Worm (Caenorhabditis elegans) whole organism, L4/young adult: Measurements from ENCODE around the gene fkb-1.

Source experiments
- W03F9.2 ChIP-seq: fragments of 150-350 bp; optimal IDR thresholded peaks from 2 replicates; lab custom pipeline; 2014; ENCODE audit warnings: missing biosample characterization, missing genetic modification characterization
- dao-5 ChIP-seq: sonication (generic microtip); optimal IDR thresholded peaks from 2 replicates; lab custom pipeline; 2016; ENCODE audit warnings: missing genotype, missing genetic modification characterization, moderate library complexity, missing compliant biosample characterization
- him-1 ChIP-seq: sonication (generic microtip); optimal IDR thresholded peaks from 2 replicates; lab custom pipeline; 2016; ENCODE audit warnings: missing genotype, missing genetic modification reagents, missing genetic modification characterization, missing compliant biosample characterization

The fkb-1 gene

ce11 chrIV:11022303-11022702 lies 14.1 kb upstream of the fkb-1 start, which contains the start of gene alh-3:
Gene alh-3, plus strand, starts transcription at chrIV:11022603.
- TF ChIP-seq W03F9.2 (tag; lab: Kevin White, UChicago) (no peak), dao-5 (no peak), him-1 (tag; lab: Kevin White, UChicago) (no peak)

DNA sequence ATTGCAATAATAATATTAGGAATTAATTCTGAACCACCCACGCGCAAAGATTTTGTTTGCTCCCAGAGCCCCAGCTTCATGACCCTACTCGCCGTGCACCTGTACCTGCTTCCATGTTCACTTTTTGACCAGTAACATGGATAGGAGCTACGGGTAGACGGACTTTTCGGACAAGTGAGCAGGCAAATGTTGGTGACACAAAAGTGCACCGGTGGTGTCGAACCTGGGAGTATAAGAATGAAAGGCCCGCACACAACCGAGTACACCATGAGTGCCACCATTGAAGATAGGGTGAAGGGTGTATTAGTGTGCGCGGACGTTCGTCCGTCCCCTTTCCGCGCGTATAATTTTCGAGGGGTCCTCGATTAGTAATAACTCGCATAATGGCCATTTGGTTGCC lies 10.4 kb upstream of the fkb-1 start:
- TF ChIP-seq him-1 (tag; lab: Kevin White, UChicago): no peak
- no peak for TF ChIP-seq W03F9.2 (tag; lab: Kevin White, UChicago)
- no peak for TF ChIP-seq dao-5

- TF ChIP-seq dao-5: no peak
- TF ChIP-seq him-1 (tag; lab: Kevin White, UChicago): no peak
- no peak for TF ChIP-seq W03F9.2 (tag; lab: Kevin White, UChicago)
Observed at ce11 chrIV:11026648-11027047, 9.7 kb upstream of the fkb-1 start.

- TF ChIP-seq him-1 (tag; lab: Kevin White, UChicago) (peak; percentile 14), dao-5 (peak; percentile 5), W03F9.2 (tag; lab: Kevin White, UChicago) (peak; percentile 68)
Observed at ce11 chrIV:11027560-11027959, 8.8 kb upstream of the fkb-1 start.

- TF ChIP-seq him-1 (tag; lab: Kevin White, UChicago) (no peak), W03F9.2 (tag; lab: Kevin White, UChicago) (no peak), dao-5 (no peak)
Observed at ce11 chrIV:11029412-11029811, 7.0 kb upstream of the fkb-1 start, which contains the start of gene hrg-5. Gene hrg-5, minus strand, starts transcription at chrIV:11029428.

DNA sequence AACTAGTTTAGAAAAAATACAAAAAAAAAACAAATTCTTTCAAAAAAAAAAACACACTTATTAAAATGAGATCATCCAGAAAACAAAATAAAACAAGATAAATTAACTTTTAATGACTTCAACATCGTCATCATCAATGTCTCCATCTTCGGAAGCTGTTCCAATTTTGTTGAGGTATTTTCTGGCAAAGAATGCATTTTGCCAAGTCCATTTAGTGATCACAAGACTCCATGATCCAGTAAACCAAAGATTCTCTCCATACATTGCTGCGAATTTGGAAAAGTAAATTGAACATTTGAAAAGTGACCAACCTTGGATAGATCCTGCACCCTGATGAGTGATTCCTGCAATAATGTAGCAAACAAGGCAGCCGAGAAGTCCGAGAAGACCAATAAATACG lies 6.3 kb upstream of the fkb-1 start:
- TF ChIP-seq W03F9.2 (tag; lab: Kevin White, UChicago): no peak
- TF ChIP-seq him-1 (tag; lab: Kevin White, UChicago): no peak
- no peak for TF ChIP-seq dao-5

ce11 chrIV:11030893-11031292 lies 5.5 kb upstream of the fkb-1 start, which contains the start of gene hrg-4:
Gene hrg-4, minus strand, starts transcription at chrIV:11030993.
- no peak for TF ChIP-seq W03F9.2 (tag; lab: Kevin White, UChicago)
- no peak for TF ChIP-seq him-1 (tag; lab: Kevin White, UChicago)
- no peak for TF ChIP-seq dao-5

DNA sequence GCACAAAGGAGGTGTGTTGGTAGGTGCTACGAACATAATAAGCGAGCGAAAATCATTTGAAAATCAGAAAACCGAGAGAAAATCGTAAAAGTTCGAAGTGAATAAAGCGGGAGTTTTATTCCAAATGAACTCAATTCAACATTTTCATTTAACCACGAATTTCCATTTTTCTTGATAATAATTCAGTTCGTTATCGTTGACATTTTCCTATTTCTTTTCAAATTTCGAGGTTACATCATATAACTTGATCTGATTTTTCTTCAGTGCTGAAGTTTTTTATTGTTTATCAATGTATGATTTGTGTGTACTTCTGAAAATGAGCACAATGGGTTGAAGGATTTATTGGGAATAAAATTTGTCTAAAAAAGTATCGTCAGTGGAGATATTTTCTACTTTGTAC lies 4.7 kb upstream of the fkb-1 start:
- TF ChIP-seq him-1 (tag; lab: Kevin White, UChicago): no peak
- TF ChIP-seq W03F9.2 (tag; lab: Kevin White, UChicago): no peak
- no peak for TF ChIP-seq dao-5

DNA sequence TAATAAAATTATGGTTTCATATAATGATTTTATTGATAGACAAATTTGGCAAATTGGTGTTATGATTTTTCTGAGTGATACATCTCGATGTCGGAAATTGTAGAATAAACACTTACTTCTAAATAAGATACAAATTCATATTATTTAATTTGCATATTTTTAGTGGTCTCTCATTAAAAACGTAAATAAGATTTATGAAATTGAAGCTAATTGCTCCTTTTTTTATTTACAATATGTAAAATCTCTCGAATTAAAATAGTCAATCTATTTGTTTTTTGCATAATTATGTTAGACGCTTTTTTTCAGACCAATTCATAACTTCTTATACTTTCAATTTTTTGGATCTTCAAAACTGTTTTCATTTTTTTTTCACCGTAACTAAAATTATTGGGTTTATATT lies 4.1 kb upstream of the fkb-1 start, which contains the start of gene hrg-6:
hrg-6 (plus strand) TSS at position 301 of the 400 bp plus-strand sequence.
- no peak for TF ChIP-seq W03F9.2 (tag; lab: Kevin White, UChicago)
- TF ChIP-seq dao-5: no peak
- no peak for TF ChIP-seq him-1 (tag; lab: Kevin White, UChicago)

DNA sequence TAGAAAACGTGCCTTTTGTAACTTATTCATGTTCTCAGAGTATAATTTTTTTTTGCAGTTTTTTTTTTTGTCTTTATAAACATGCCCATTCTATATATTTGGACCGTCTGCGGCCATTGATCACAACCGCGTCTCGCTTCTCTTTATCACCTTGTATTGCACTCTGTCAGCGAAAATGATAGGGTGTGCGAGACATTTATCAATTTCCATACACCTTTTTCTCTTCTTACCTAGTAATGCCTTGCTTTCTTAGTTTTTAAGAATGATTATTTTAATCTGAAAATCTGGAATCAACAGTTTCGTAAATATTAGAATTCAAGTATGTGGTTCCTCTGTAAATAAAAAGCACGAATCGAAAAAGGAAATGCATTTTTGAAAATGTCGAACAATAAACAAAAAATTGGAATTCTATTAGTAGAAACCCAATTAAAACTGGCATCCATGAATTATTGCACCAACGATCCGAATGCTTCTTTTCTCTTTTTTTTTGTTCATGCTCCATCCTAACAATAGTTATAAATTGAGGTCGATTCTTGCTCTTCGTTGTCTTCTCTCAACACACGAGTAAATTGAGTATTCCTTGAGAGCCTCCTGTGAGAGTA lies 837 bp downstream of the fkb-1 start:
- TF ChIP-seq dao-5 (no peak), him-1 (tag; lab: Kevin White, UChicago) (no peak), W03F9.2 (tag; lab: Kevin White, UChicago) (no peak)

DNA sequence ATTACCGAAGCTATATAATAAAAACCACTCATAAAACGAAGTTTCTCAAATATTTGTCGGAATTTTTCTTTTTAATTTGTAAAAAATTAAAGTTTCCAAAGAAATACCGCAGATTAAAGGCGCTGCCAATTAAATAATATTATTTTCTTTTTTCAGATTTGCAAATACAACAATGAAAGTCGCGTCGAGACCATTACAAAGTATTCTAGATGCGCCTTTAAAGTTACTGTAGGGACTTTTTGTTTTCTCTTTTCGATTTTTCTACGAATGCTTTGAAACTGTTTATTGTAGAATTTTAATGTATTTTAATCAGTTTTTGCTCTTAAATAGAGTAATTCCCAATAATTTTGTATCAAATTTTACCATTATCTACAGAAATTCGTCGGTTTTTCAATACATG lies 1.8 kb downstream of the fkb-1 start:
- TF ChIP-seq W03F9.2 (tag; lab: Kevin White, UChicago) (no peak), him-1 (tag; lab: Kevin White, UChicago) (no peak), dao-5 (no peak)

ce11 chrIV:11038618-11038664 lies 2.1 kb downstream of the fkb-1 start, which contains the start of gene kdin-1:
Gene kdin-1, plus strand, starts transcription at chrIV:11038655.
- no peak for TF ChIP-seq him-1 (tag; lab: Kevin White, UChicago)
- TF ChIP-seq dao-5: no peak
- TF ChIP-seq W03F9.2 (tag; lab: Kevin White, UChicago): no peak

ce11 chrIV:11038665-11039064 lies 2.3 kb downstream of the fkb-1 start:
- TF ChIP-seq him-1 (tag; lab: Kevin White, UChicago) (no peak), W03F9.2 (tag; lab: Kevin White, UChicago) (no peak), dao-5 (no peak)

DNA sequence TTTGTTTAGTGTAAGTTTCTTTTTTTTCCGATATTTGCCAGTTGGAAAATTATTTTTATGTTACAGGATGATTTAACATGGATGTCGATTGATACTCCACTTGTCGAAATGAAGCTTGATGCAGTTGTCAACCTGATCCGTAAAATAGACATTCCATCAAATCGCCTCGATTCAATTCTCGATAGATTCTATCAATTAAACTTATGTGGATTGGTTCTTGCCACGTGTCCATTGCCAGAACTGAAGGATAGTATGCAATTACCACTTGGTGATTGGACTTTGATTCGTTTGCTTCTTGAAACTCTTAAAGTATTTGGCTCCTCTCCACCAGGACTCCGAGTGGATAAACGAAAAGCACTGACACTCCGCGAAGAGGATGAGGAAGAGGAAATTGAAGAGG lies 8.0 kb downstream of the fkb-1 start:
- TF ChIP-seq dao-5: no peak
- no peak for TF ChIP-seq W03F9.2 (tag; lab: Kevin White, UChicago)
- no peak for TF ChIP-seq him-1 (tag; lab: Kevin White, UChicago)

- TF ChIP-seq him-1 (tag; lab: Kevin White, UChicago) (no peak), dao-5 (no peak), W03F9.2 (tag; lab: Kevin White, UChicago) (no peak)
Observed at ce11 chrIV:11048871-11049270, 12.5 kb downstream of the fkb-1 start, which contains the start of gene F36H1.11. Gene F36H1.11, plus strand, starts transcription at chrIV:11049171.
